Worm (Caenorhabditis elegans) whole organism, late embryonic: Measurements from ENCODE around the gene K10B3.5.
A peak's percentile ranks its signal among the peaks of the same experiment; 100 is the strongest.

Experiments
- C08G9.2 ChIP-seq: sonication (generic microtip); optimal IDR thresholded peaks from 2 replicates; lab custom pipeline; 2016; ENCODE audit warnings: mild to moderate bottlenecking, missing genetic modification characterization, moderate library complexity, missing compliant biosample characterization
- F13H6.1 ChIP-seq: sonication (generic microtip); optimal IDR thresholded peaks from 2 replicates; lab custom pipeline; 2016; ENCODE audit warnings: missing genetic modification characterization, missing compliant biosample characterization
- K09A11.1 ChIP-seq: sonication (generic microtip); optimal IDR thresholded peaks from 2 replicates; lab custom pipeline; 2017; ENCODE audit warnings: antibody characterized with exemption, mild to moderate bottlenecking, missing genetic modification characterization, missing compliant biosample characterization; ENCODE audit not compliant: insufficient read depth
- T23F11.4 ChIP-seq: fragments of 200-800 bp; sonication (Bioruptor generic); optimal IDR thresholded peaks from 2 replicates; lab custom pipeline; 2018; ENCODE audit warnings: mild to moderate bottlenecking, missing genetic modification characterization, missing compliant biosample characterization
- Y22D7AL.16 ChIP-seq: sonication (generic microtip); optimal IDR thresholded peaks from 2 replicates; lab custom pipeline; 2016; ENCODE audit warnings: missing genetic modification characterization, missing compliant biosample characterization
- ceh-14 ChIP-seq: sonication (generic microtip); optimal IDR thresholded peaks from 2 replicates; lab custom pipeline; 2016; ENCODE audit warnings: missing genotype, missing genetic modification characterization, missing compliant biosample characterization
- ceh-19 ChIP-seq: fragments of 200-800 bp; sonication (Bioruptor generic); optimal IDR thresholded peaks from 2 replicates; lab custom pipeline; 2018; ENCODE audit warnings: mild to moderate bottlenecking, missing genetic modification characterization, missing compliant biosample characterization
- ceh-2 ChIP-seq: sonication (generic microtip); optimal IDR thresholded peaks from 2 replicates; lab custom pipeline; 2016; ENCODE audit warnings: missing genotype, missing genetic modification characterization, missing compliant biosample characterization
- ceh-24 ChIP-seq: sonication (generic microtip); optimal IDR thresholded peaks from 2 replicates; lab custom pipeline; 2016; ENCODE audit warnings: mild to moderate bottlenecking, missing genetic modification characterization, missing compliant biosample characterization
- ceh-30 ChIP-seq: fragments of 150-350 bp; optimal IDR thresholded peaks from 2 replicates; lab custom pipeline; 2014; ENCODE audit warnings: missing biosample characterization, missing genetic modification characterization
- ceh-31 ChIP-seq: sonication (generic microtip); optimal IDR thresholded peaks from 2 replicates; lab custom pipeline; 2016; ENCODE audit warnings: missing genetic modification characterization, missing compliant biosample characterization
- ceh-48 ChIP-seq: sonication (generic microtip); optimal IDR thresholded peaks from 2 replicates; lab custom pipeline; 2016; ENCODE audit warnings: missing genetic modification characterization, inconsistent platforms, missing compliant biosample characterization
- ceh-6 ChIP-seq: fragments of 200-800 bp; sonication (Bioruptor generic); optimal IDR thresholded peaks from 2 replicates; lab custom pipeline; 2018; ENCODE audit warnings: mild to moderate bottlenecking, missing genetic modification characterization, missing compliant biosample characterization
- dve-1 ChIP-seq: sonication (generic microtip); optimal IDR thresholded peaks from 2 replicates; lab custom pipeline; 2017; ENCODE audit warnings: antibody characterized with exemption, mild to moderate bottlenecking, missing genetic modification characterization, missing compliant biosample characterization
- elt-4 ChIP-seq: sonication (generic microtip); optimal IDR thresholded peaks from 2 replicates; lab custom pipeline; 2016; ENCODE audit warnings: missing genetic modification characterization, missing compliant biosample characterization
- ets-4 ChIP-seq: sonication (generic microtip); optimal IDR thresholded peaks from 2 replicates; lab custom pipeline; 2016; ENCODE audit warnings: missing genetic modification characterization, missing compliant biosample characterization
- eyg-1 ChIP-seq: sonication (generic microtip); optimal IDR thresholded peaks from 2 replicates; lab custom pipeline; 2016; ENCODE audit warnings: missing genotype, missing genetic modification characterization, missing compliant biosample characterization
- fax-1 ChIP-seq: sonication (generic microtip); optimal IDR thresholded peaks from 2 replicates; lab custom pipeline; 2016; ENCODE audit warnings: missing genotype, missing genetic modification characterization, missing compliant biosample characterization
- fkh-10 ChIP-seq: fragments of 150-350 bp; optimal IDR thresholded peaks from 2 replicates; lab custom pipeline; 2014; ENCODE audit warnings: missing biosample characterization, missing genetic modification reagents, missing genetic modification characterization
- fkh-6 ChIP-seq: sonication (generic microtip); optimal IDR thresholded peaks from 2 replicates; lab custom pipeline; 2016; ENCODE audit warnings: missing genetic modification characterization, missing compliant biosample characterization
- hlh-13 ChIP-seq: fragments of 200-800 bp; sonication (Bioruptor generic); optimal IDR thresholded peaks from 2 replicates; lab custom pipeline; 2018; ENCODE audit warnings: mild to moderate bottlenecking, missing genetic modification characterization, missing compliant biosample characterization
- hlh-30 ChIP-seq: sonication (generic microtip); optimal IDR thresholded peaks from 2 replicates; lab custom pipeline; 2017; ENCODE audit warnings: antibody characterized with exemption, missing genetic modification characterization, missing compliant biosample characterization; ENCODE audit not compliant: insufficient read depth
- hlh-6 ChIP-seq: sonication (generic microtip); optimal IDR thresholded peaks from 2 replicates; lab custom pipeline; 2016; ENCODE audit warnings: missing genotype, missing genetic modification characterization, missing compliant biosample characterization
- madf-2 ChIP-seq: sonication (generic microtip); optimal IDR thresholded peaks from 2 replicates; lab custom pipeline; 2017; ENCODE audit warnings: missing genetic modification characterization, missing compliant biosample characterization
- nfya-1 ChIP-seq: sonication (generic microtip); optimal IDR thresholded peaks from 2 replicates; lab custom pipeline; 2017; ENCODE audit warnings: missing genetic modification characterization, mild to moderate bottlenecking, missing compliant biosample characterization, antibody characterized with exemption, moderate library complexity
- pag-3 ChIP-seq: sonication (generic microtip); optimal IDR thresholded peaks from 2 replicates; lab custom pipeline; 2016; ENCODE audit warnings: missing compliant biosample characterization, missing genetic modification characterization, borderline replicate concordance
- pat-9 ChIP-seq: fragments of 200-800 bp; sonication (Bioruptor generic); optimal IDR thresholded peaks from 2 replicates; lab custom pipeline; 2018; ENCODE audit warnings: mild to moderate bottlenecking, missing genetic modification characterization, moderate library complexity, missing compliant biosample characterization
- pax-1 ChIP-seq: fragments of 150-350 bp; optimal IDR thresholded peaks from 2 replicates; lab custom pipeline; 2014; ENCODE audit warnings: missing biosample characterization, missing genetic modification characterization
- pha-2 ChIP-seq: sonication (generic microtip); optimal IDR thresholded peaks from 2 replicates; lab custom pipeline; 2017; ENCODE audit warnings: mild to moderate bottlenecking, missing genetic modification characterization, missing compliant biosample characterization
- pha-4 ChIP-seq: fragments of 150-350 bp; optimal IDR thresholded peaks from 2 replicates; lab custom pipeline; 2018; ENCODE audit warnings: missing biosample characterization, missing genetic modification reagents, missing genetic modification characterization
- ref-2 ChIP-seq: sonication (generic microtip); optimal IDR thresholded peaks from 2 replicates; lab custom pipeline; 2016; ENCODE audit warnings: missing genetic modification characterization, missing compliant biosample characterization
- rnt-1 ChIP-seq: sonication (generic microtip); optimal IDR thresholded peaks from 2 replicates; lab custom pipeline; 2016; ENCODE audit warnings: missing genetic modification characterization, missing compliant biosample characterization
- sdc-2 ChIP-seq: sonication (generic microtip); optimal IDR thresholded peaks from 2 replicates; lab custom pipeline; 2016; ENCODE audit warnings: missing genotype, missing genetic modification characterization, missing compliant biosample characterization
- sox-2 ChIP-seq: fragments of 200-800 bp; sonication (Bioruptor generic); IDR thresholded peaks from 2 replicates; pipeline ENCODE4 v1.3.6; 2022; ENCODE audit warnings: missing genetic modification reagents, missing genetic modification characterization, missing compliant biosample characterization
- sox-4 ChIP-seq: sonication (generic microtip); optimal IDR thresholded peaks from 2 replicates; lab custom pipeline; 2017; ENCODE audit warnings: mild to moderate bottlenecking, missing genetic modification characterization, inconsistent platforms, missing compliant biosample characterization
- tbx-2 ChIP-seq: sonication (generic microtip); optimal IDR thresholded peaks from 2 replicates; lab custom pipeline; 2016; ENCODE audit warnings: missing genetic modification characterization, missing compliant biosample characterization
- ttx-3 ChIP-seq: sonication (generic microtip); optimal IDR thresholded peaks from 2 replicates; lab custom pipeline; 2016; ENCODE audit warnings: missing genetic modification reagents, missing genetic modification characterization, missing compliant biosample characterization
- unc-3 ChIP-seq, 2 experiments: fragments of 200-800 bp in 1 of 2; sonication (Bioruptor generic) in 1 of 2; sonication (generic microtip) in 1 of 2; conservative IDR thresholded peaks in 1 of 2; optimal IDR thresholded peaks in 1 of 2; 2 replicates each; pipeline versions ENCODE4 v1.3.6 to Lab custom; 2016 to 2022; ENCODE audit warnings: missing compliant biosample characterization in 2 of 2, missing genetic modification characterization in 2 of 2, missing genetic modification reagents in 1 of 2
- unc-42 ChIP-seq: sonication (generic microtip); optimal IDR thresholded peaks from 2 replicates; lab custom pipeline; 2016; ENCODE audit warnings: missing genotype, missing genetic modification characterization, missing compliant biosample characterization
- unc-86 ChIP-seq: sonication (generic microtip); optimal IDR thresholded peaks from 2 replicates; lab custom pipeline; 2016; ENCODE audit warnings: missing genetic modification characterization, missing compliant biosample characterization
- ztf-16 ChIP-seq: sonication (generic microtip); optimal IDR thresholded peaks from 2 replicates; lab custom pipeline; 2017; ENCODE audit warnings: missing genetic modification characterization, missing compliant biosample characterization

K10B3.5 gene

ce11 chrX:3127626-3128142, 21.4 kb upstream of the K10B3.5 start (continued):
- TF ChIP-seq unc-3 (GFP tag; conservative IDR thresholded peaks at IDR 0.05; lab: Robert Waterston, UW) (no peak; the same call in 1 of the 2 replicates), unc-3 (tag; optimal IDR thresholded peaks at IDR 0.05; lab: Kevin White, UChicago) (peak; percentile 43), ttx-3 (no peak), dve-1 (tag; lab: Kevin White, UChicago) (peak; percentile 30), hlh-6 (tag; lab: Kevin White, UChicago) (peak; percentile 80), hlh-30 (tag; lab: Kevin White, UChicago) (peak; percentile 84), pha-2 (tag; lab: Kevin White, UChicago) (peak; percentile 19), hlh-13 (GFP tag; lab: Kevin White, UChicago) (no peak), ceh-24 (tag; lab: Kevin White, UChicago) (no peak), ceh-14 (tag; lab: Kevin White, UChicago) (peak; percentile 75), Y22D7AL.16 (tag; lab: Kevin White, UChicago) (peak; percentile 42), fkh-6 (tag; lab: Kevin White, UChicago) (peak; percentile 56), ceh-19 (GFP tag; lab: Kevin White, UChicago) (peak; percentile 84), ztf-16 (tag; lab: Kevin White, UChicago) (peak; percentile 33), rnt-1 (tag; lab: Kevin White, UChicago) (peak; percentile 88), F13H6.1 (tag; lab: Kevin White, UChicago) (peak; percentile 76), ceh-31 (tag; lab: Kevin White, UChicago) (peak; percentile 99), fkh-10 (GFP tag; lab: Kevin White, UChicago) (peak; percentile 54)

- TF ChIP-seq F13H6.1 (tag; lab: Kevin White, UChicago) (no peak), sox-4 (no peak), ceh-30 (tag; lab: Kevin White, UChicago) (no peak), unc-86 (tag; lab: Kevin White, UChicago) (no peak), pag-3 (no peak), rnt-1 (tag; lab: Kevin White, UChicago) (no peak), nfya-1 (tag; lab: Kevin White, UChicago) (no peak)
Measured at ce11 chrX:3126979-3127378, 20.7 kb upstream of the K10B3.5 start, which contains the start of gene spc-1. Gene spc-1 (minus strand): TSS chrX:3127079.

- peak; percentile 61 for TF ChIP-seq ceh-31 (tag; lab: Kevin White, UChicago)
- TF ChIP-seq pax-1 (tag; lab: Kevin White, UChicago), result no peak
- TF ChIP-seq ceh-2 (tag; lab: Kevin White, UChicago), result no peak
- peak; percentile 70 for TF ChIP-seq ceh-48 (tag; lab: Kevin White, UChicago)
- no peak for TF ChIP-seq unc-3 (GFP tag; conservative IDR thresholded peaks at IDR 0.05; lab: Robert Waterston, UW)
- peak; percentile 20 for TF ChIP-seq unc-3 (tag; optimal IDR thresholded peaks at IDR 0.05; lab: Kevin White, UChicago)
- no peak for TF ChIP-seq C08G9.2 (tag; lab: Kevin White, UChicago)
- no peak for TF ChIP-seq pha-4 (tag; lab: Kevin White, UChicago)
- TF ChIP-seq ref-2 (tag; lab: Kevin White, UChicago), result no peak
- no peak for TF ChIP-seq hlh-13 (GFP tag; lab: Kevin White, UChicago)
- TF ChIP-seq madf-2 (tag; lab: Kevin White, UChicago), result no peak
- no peak for TF ChIP-seq T23F11.4 (GFP tag; lab: Kevin White, UChicago)
- TF ChIP-seq eyg-1 (tag; lab: Kevin White, UChicago), result no peak
- no peak for TF ChIP-seq elt-4 (tag; lab: Kevin White, UChicago)
- no peak for TF ChIP-seq sdc-2
- TF ChIP-seq sox-2 (GFP tag; lab: Robert Waterston, UW), result no peak
- peak; percentile 19 for TF ChIP-seq nfya-1 (tag; lab: Kevin White, UChicago)
- TF ChIP-seq ets-4 (tag; lab: Kevin White, UChicago), result no peak
- peak; percentile 33 for TF ChIP-seq ceh-14 (tag; lab: Kevin White, UChicago)
- no peak for TF ChIP-seq ceh-6 (GFP tag; lab: Kevin White, UChicago)
- TF ChIP-seq tbx-2 (tag; lab: Kevin White, UChicago), result peak; percentile 6
- TF ChIP-seq fkh-10 (GFP tag; lab: Kevin White, UChicago), result no peak
- no peak for TF ChIP-seq F13H6.1 (tag; lab: Kevin White, UChicago)
- TF ChIP-seq K09A11.1 (tag; lab: Kevin White, UChicago), result no peak
- peak; percentile 87 for TF ChIP-seq unc-42 (tag; lab: Kevin White, UChicago)
- TF ChIP-seq fax-1 (tag; lab: Kevin White, UChicago), result no peak
- no peak for TF ChIP-seq pat-9
Measured at ce11 chrX:3126233-3126632, 20.0 kb upstream of the K10B3.5 start.
